Fruit fly (Drosophila melanogaster) whole organism, embryonic: ENCODE measurements around the gene gfzf.

Source experiments
- Adf1 ChIP-seq: fragments of 200-800 bp; sonication (Bioruptor generic); IDR thresholded peaks from 2 replicates; pipeline ENCODE4 v1.3.6; 2022; ENCODE audit warnings: missing biosample characterization, missing genetic modification characterization
- Bdp1 ChIP-seq: fragments of 200-800 bp; sonication (Bioruptor generic); optimal IDR thresholded peaks from 3 replicates; lab custom pipeline; 2016; ENCODE audit warnings: missing biosample characterization, missing genetic modification characterization
- CG10209 ChIP-seq: fragments of 200-800 bp; sonication (Bioruptor generic); optimal IDR thresholded peaks from 3 replicates; lab custom pipeline; 2017; ENCODE audit warnings: missing biosample characterization, mild to moderate bottlenecking, missing genetic modification characterization, missing genetic modification reagents
- CG11093 ChIP-seq: fragments of 200-800 bp; sonication (Bioruptor generic); IDR thresholded peaks from 3 replicates; pipeline ENCODE4 v1.3.6; 2022; ENCODE audit warnings: missing biosample characterization, missing genetic modification characterization
- CG11695 ChIP-seq: fragments of 200-800 bp; sonication (Bioruptor generic); IDR thresholded peaks from 3 replicates; pipeline ENCODE4 v1.3.6; 2022; ENCODE audit warnings: missing biosample characterization, missing genetic modification characterization
- CG12769 ChIP-seq: fragments of 200-800 bp; sonication (Bioruptor generic); optimal IDR thresholded peaks from 2 replicates; lab custom pipeline; 2019; ENCODE audit warnings: missing biosample characterization, mild to moderate bottlenecking, missing genetic modification characterization, moderate library complexity
- CG13296 ChIP-seq: fragments of 200-800 bp; sonication (Bioruptor generic); optimal IDR thresholded peaks from 3 replicates; lab custom pipeline; 2018; ENCODE audit warnings: missing biosample characterization, mild to moderate bottlenecking, missing genetic modification characterization
- CG15073 ChIP-seq: fragments of 200-800 bp; sonication (Bioruptor generic); optimal IDR thresholded peaks from 2 replicates; lab custom pipeline; 2016; ENCODE audit warnings: missing biosample characterization, missing genetic modification characterization
- CG1602 ChIP-seq: fragments of 200-800 bp; sonication (Bioruptor generic); optimal IDR thresholded peaks from 3 replicates; lab custom pipeline; 2016; ENCODE audit warnings: missing biosample characterization, missing genetic modification characterization
- CG16813 ChIP-seq: fragments of 200-800 bp; sonication (Bioruptor generic); IDR thresholded peaks from 3 replicates; pipeline ENCODE4 v1.3.6; 2022; ENCODE audit warnings: missing biosample characterization, missing genetic modification characterization; ENCODE audit not compliant: partially characterized antibody
- CG16863 ChIP-seq: fragments of 200-800 bp; sonication (Bioruptor generic); optimal IDR thresholded peaks from 3 replicates; lab custom pipeline; 2016; ENCODE audit warnings: missing biosample characterization, missing genetic modification characterization
- CG1792 ChIP-seq: fragments of 200-800 bp; sonication (Bioruptor generic); optimal IDR thresholded peaks from 2 replicates; lab custom pipeline; 2016; ENCODE audit warnings: missing biosample characterization, missing genetic modification characterization
- CG31441 ChIP-seq: fragments of 200-800 bp; sonication (Bioruptor generic); IDR thresholded peaks from 2 replicates; pipeline ENCODE4 v1.3.6; 2022; ENCODE audit warnings: missing biosample characterization, missing genetic modification characterization
- CG6765 ChIP-seq: fragments of 200-800 bp; sonication (Bioruptor generic); optimal IDR thresholded peaks from 3 replicates; lab custom pipeline; 2017; ENCODE audit warnings: missing biosample characterization, mild to moderate bottlenecking, missing genetic modification characterization
- CG7786 ChIP-seq: fragments of 200-800 bp; sonication (Bioruptor generic); optimal IDR thresholded peaks from 2 replicates; lab custom pipeline; 2016; ENCODE audit warnings: missing biosample characterization, missing genetic modification characterization
- CG9215 ChIP-seq: fragments of 200-800 bp; sonication (Bioruptor generic); IDR thresholded peaks from 2 replicates; pipeline ENCODE4 v1.3.6; 2022; ENCODE audit warnings: missing biosample characterization, missing genetic modification characterization
- CG9727 ChIP-seq: fragments of 200-800 bp; sonication (Bioruptor generic); optimal IDR thresholded peaks from 3 replicates; lab custom pipeline; 2017; ENCODE audit warnings: missing biosample characterization, mild to moderate bottlenecking, missing genetic modification characterization
- Dbx ChIP-seq: fragments of 200-800 bp; sonication (Bioruptor generic); IDR thresholded peaks from 3 replicates; pipeline ENCODE4 v1.3.6; 2022; ENCODE audit warnings: missing biosample characterization, missing genetic modification characterization
- Doc2 ChIP-seq: fragments of 200-800 bp; sonication (Bioruptor generic); IDR thresholded peaks from 2 replicates; pipeline ENCODE4 v1.3.6; 2022; ENCODE audit warnings: missing biosample characterization, missing genetic modification characterization
- Dp ChIP-seq: fragments of 200-800 bp; sonication (Bioruptor generic); optimal IDR thresholded peaks from 2 replicates; lab custom pipeline; 2018; ENCODE audit warnings: missing biosample characterization, mild to moderate bottlenecking, missing genetic modification characterization, moderate library complexity
- H2.0 ChIP-seq: fragments of 200-800 bp; sonication (Bioruptor generic); IDR thresholded peaks from 2 replicates; pipeline ENCODE4 v1.3.6; 2022; ENCODE audit warnings: missing biosample characterization, missing genetic modification characterization
- Hsf ChIP-seq: fragments of 200-800 bp; sonication (Bioruptor generic); optimal IDR thresholded peaks from 3 replicates; lab custom pipeline; 2016; ENCODE audit warnings: missing biosample characterization, missing genetic modification characterization
- Mrtf ChIP-seq: fragments of 200-800 bp; sonication (Bioruptor generic); IDR thresholded peaks from 3 replicates; pipeline ENCODE4 v1.3.6; 2022; ENCODE audit warnings: missing biosample characterization, missing genetic modification characterization
- PHDP ChIP-seq: fragments of 200-800 bp; sonication (Bioruptor generic); optimal IDR thresholded peaks from 3 replicates; lab custom pipeline; 2018; ENCODE audit warnings: missing biosample characterization, mild to moderate bottlenecking, missing genetic modification characterization, moderate library complexity
- Side ChIP-seq: fragments of 200-800 bp; sonication (Bioruptor generic); optimal IDR thresholded peaks from 2 replicates; lab custom pipeline; 2016; ENCODE audit warnings: missing biosample characterization, missing genetic modification characterization
- Usf ChIP-seq: fragments of 200-800 bp; sonication (Bioruptor generic); optimal IDR thresholded peaks from 2 replicates; lab custom pipeline; 2017; ENCODE audit warnings: missing genotype, missing biosample characterization, missing genetic modification characterization
- Vsx1 ChIP-seq: fragments of 200-800 bp; sonication (Bioruptor generic); optimal IDR thresholded peaks from 2 replicates; lab custom pipeline; 2017; ENCODE audit warnings: missing biosample characterization, mild to moderate bottlenecking, missing genetic modification characterization, missing genetic modification reagents
- ab ChIP-seq: fragments of 200-800 bp; sonication (Bioruptor generic); optimal IDR thresholded peaks from 2 replicates; lab custom pipeline; 2016; ENCODE audit warnings: missing biosample characterization, missing genetic modification characterization
- ac ChIP-seq: fragments of 200-800 bp; sonication (Bioruptor generic); optimal IDR thresholded peaks from 3 replicates; lab custom pipeline; 2017; ENCODE audit warnings: missing biosample characterization, mild to moderate bottlenecking, missing genetic modification characterization
- ap ChIP-seq: fragments of 200-800 bp; sonication (Bioruptor generic); IDR thresholded peaks from 2 replicates; pipeline ENCODE4 v1.3.6; 2022; ENCODE audit warnings: missing biosample characterization, missing genetic modification characterization
- ara ChIP-seq: fragments of 200-800 bp; sonication (Bioruptor generic); IDR thresholded peaks from 2 replicates; pipeline ENCODE4 v1.3.6; 2022; ENCODE audit warnings: missing biosample characterization, missing genetic modification characterization
- btn ChIP-seq: fragments of 200-800 bp; sonication (Bioruptor generic); optimal IDR thresholded peaks from 2 replicates; lab custom pipeline; 2016; ENCODE audit warnings: missing biosample characterization, missing genetic modification characterization
- chinmo ChIP-seq: fragments of 200-800 bp; sonication (Bioruptor generic); IDR thresholded peaks from 4 replicates; pipeline ENCODE4 v1.3.6; 2022; ENCODE audit warnings: missing biosample characterization, missing genetic modification characterization; ENCODE audit not compliant: partially characterized antibody
- dimm ChIP-seq: fragments of 200-800 bp; sonication (Bioruptor generic); IDR thresholded peaks from 2 replicates; pipeline ENCODE4 v1.3.6; 2022; ENCODE audit warnings: missing biosample characterization, missing genetic modification characterization
- dm ChIP-seq: fragments of 200-800 bp; sonication (Bioruptor generic); optimal IDR thresholded peaks from 3 replicates; lab custom pipeline; 2016; ENCODE audit warnings: missing biosample characterization, missing genetic modification characterization
- dmrt99B ChIP-seq: fragments of 200-800 bp; sonication (Bioruptor generic); optimal IDR thresholded peaks from 2 replicates; lab custom pipeline; 2018; ENCODE audit warnings: missing biosample characterization, mild to moderate bottlenecking, missing genetic modification characterization, moderate library complexity
- gcm ChIP-seq: fragments of 200-800 bp; sonication (Bioruptor generic); optimal IDR thresholded peaks from 2 replicates; lab custom pipeline; 2019; ENCODE audit warnings: missing biosample characterization, mild to moderate bottlenecking, missing genetic modification characterization, moderate library complexity
- hbn ChIP-seq: fragments of 200-800 bp; sonication (Bioruptor generic); IDR thresholded peaks from 2 replicates; pipeline ENCODE4 v1.3.6; 2022; ENCODE audit warnings: missing biosample characterization, missing genetic modification characterization; ENCODE audit not compliant: partially characterized antibody
- ken ChIP-seq: fragments of 200-800 bp; sonication (Bioruptor generic); IDR thresholded peaks from 3 replicates; pipeline ENCODE4 v1.3.6; 2022; ENCODE audit warnings: missing biosample characterization, missing genetic modification characterization
- mld ChIP-seq: fragments of 200-800 bp; sonication (Bioruptor generic); IDR thresholded peaks from 3 replicates; pipeline ENCODE4 v1.3.6; 2022; ENCODE audit warnings: missing biosample characterization, missing genetic modification characterization; ENCODE audit not compliant: partially characterized antibody
- nerfin-1 ChIP-seq: fragments of 200-800 bp; sonication (Bioruptor generic); optimal IDR thresholded peaks from 3 replicates; lab custom pipeline; 2019; ENCODE audit warnings: missing biosample characterization, mild to moderate bottlenecking, missing genetic modification characterization, moderate library complexity
- peb ChIP-seq: fragments of 200-800 bp; sonication (Bioruptor generic); IDR thresholded peaks from 2 replicates; pipeline ENCODE4 v1.3.6; 2022; ENCODE audit warnings: missing biosample characterization, missing genetic modification characterization
- pros ChIP-seq: fragments of 200-800 bp; sonication (Bioruptor generic); optimal IDR thresholded peaks from 3 replicates; lab custom pipeline; 2019; ENCODE audit warnings: missing biosample characterization, mild to moderate bottlenecking, missing genetic modification characterization, moderate library complexity
- sens ChIP-seq: fragments of 200-800 bp; sonication (Bioruptor generic); peaks from one replicate; lab custom pipeline; 2016; ENCODE audit warnings: missing biosample characterization, missing genetic modification characterization
- slp2 ChIP-seq: fragments of 200-800 bp; sonication (Bioruptor generic); optimal IDR thresholded peaks from 2 replicates; lab custom pipeline; 2016; ENCODE audit warnings: missing biosample characterization, missing genetic modification characterization
- ssp ChIP-seq: fragments of 200-800 bp; sonication (Bioruptor generic); IDR thresholded peaks from 2 replicates; pipeline ENCODE4 v1.3.6; 2022; ENCODE audit warnings: missing biosample characterization, missing genetic modification characterization
- stwl ChIP-seq: fragments of 200-800 bp; sonication (Bioruptor generic); optimal IDR thresholded peaks from 3 replicates; lab custom pipeline; 2018; ENCODE audit warnings: missing biosample characterization, mild to moderate bottlenecking, missing genetic modification characterization, moderate library complexity
- sug ChIP-seq: fragments of 200-800 bp; optimal IDR thresholded peaks from 2 replicates; lab custom pipeline; 2019; ENCODE audit warnings: missing biosample characterization, mild to moderate bottlenecking, missing genetic modification characterization, moderate library complexity
- ttk ChIP-seq: fragments of 200-800 bp; sonication (Bioruptor generic); IDR thresholded peaks from 2 replicates; pipeline ENCODE4 v2.1.2; 2022; ENCODE audit warnings: missing biosample characterization, missing genetic modification characterization
- vvl ChIP-seq: fragments of 200-800 bp; sonication (Bioruptor generic); IDR thresholded peaks from 2 replicates; pipeline ENCODE4 v1.3.6; 2022; ENCODE audit warnings: missing biosample characterization, missing genetic modification characterization

Gene gfzf

dm6 chr3R:7144245-7144904, 6.4 kb downstream of the gfzf start, which contains the start of the genes CG14610 and CG2656 (continued):
- 0 out of 2 replicates have a peak, but pooled peaks have one; percentile 16 for TF ChIP-seq Adf1 (GFP tag; lab: Robert Waterston, UW)
- TF ChIP-seq Hsf (GFP tag; lab: Kevin White, UChicago): peak; percentile 88
- TF ChIP-seq CG7786 (GFP tag; lab: Kevin White, UChicago): peak; percentile 84
- TF ChIP-seq hbn: peak; percentile 50
- no peak for TF ChIP-seq ssp (GFP tag; lab: Robert Waterston, UW)
- TF ChIP-seq ap: no peak
- TF ChIP-seq mld (GFP tag; lab: Robert Waterston, UW): 0 out of 3 replicates have a peak, but pooled peaks have one; percentile 52
- TF ChIP-seq CG9215 (GFP tag; lab: Robert Waterston, UW): no peak
- TF ChIP-seq peb (GFP tag; lab: Robert Waterston, UW): no peak
- peak; percentile 60 for TF ChIP-seq CG10209 (GFP tag; lab: Kevin White, UChicago)
- peak; percentile 84 for TF ChIP-seq ken (GFP tag; lab: Robert Waterston, UW)
- peak; percentile 84 for TF ChIP-seq Bdp1 (GFP tag; lab: Kevin White, UChicago)
- peak; percentile 96 for TF ChIP-seq nerfin-1 (tag; lab: Kevin White, UChicago)
- peak; percentile 80 for TF ChIP-seq CG1602
- TF ChIP-seq CG15073 (GFP tag; lab: Kevin White, UChicago): peak; percentile 30
- no peak for TF ChIP-seq CG12769 (tag; lab: Kevin White, UChicago)
- TF ChIP-seq CG16863 (GFP tag; lab: Kevin White, UChicago): peak; percentile 81
- TF ChIP-seq btn (GFP tag; lab: Kevin White, UChicago): peak; percentile 51
- TF ChIP-seq CG11093 (GFP tag; lab: Robert Waterston, UW): no peak
- TF ChIP-seq dmrt99B (tag; lab: Kevin White, UChicago): no peak
- 0 out of 2 replicates have a peak, but pooled peaks have one; percentile 22 for TF ChIP-seq CG31441
- peak; percentile 36 for TF ChIP-seq CG13296 (GFP tag; lab: Kevin White, UChicago)
- TF ChIP-seq sug (tag; lab: Kevin White, UChicago): peak; percentile 48
- TF ChIP-seq Doc2 (GFP tag; lab: Robert Waterston, UW): no peak
- TF ChIP-seq Usf (GFP tag; lab: Kevin White, UChicago): peak; percentile 3
- TF ChIP-seq PHDP: peak; percentile 55
- TF ChIP-seq slp2 (GFP tag; lab: Kevin White, UChicago): peak; percentile 66
- TF ChIP-seq Mrtf (GFP tag; lab: Robert Waterston, UW): 0 out of 3 replicates have a peak, but pooled peaks have one; percentile 22
- peak; percentile 50; the same call in 2 of the 3 replicates for TF ChIP-seq CG16813 (GFP tag; lab: Robert Waterston, UW)
- peak; percentile 90 for TF ChIP-seq stwl (tag; lab: Kevin White, UChicago)
- TF ChIP-seq H2.0 (GFP tag; lab: Robert Waterston, UW): peak; percentile 61; the same call in 1 of the 2 replicates
- TF ChIP-seq CG1792 (GFP tag; lab: Kevin White, UChicago): peak; percentile 84
- TF ChIP-seq Side (GFP tag; lab: Kevin White, UChicago): peak; percentile 68
- TF ChIP-seq ara: 0 out of 2 replicates have a peak, but pooled peaks have one; percentile 6
- TF ChIP-seq sens (GFP tag; lab: Kevin White, UChicago): peak; percentile 96
- no peak for TF ChIP-seq ac (GFP tag; lab: Kevin White, UChicago)
- no peak for TF ChIP-seq dimm (GFP tag; lab: Robert Waterston, UW)
- no peak for TF ChIP-seq ab (GFP tag; lab: Kevin White, UChicago)
- no peak for TF ChIP-seq chinmo (GFP tag; lab: Robert Waterston, UW)
- TF ChIP-seq CG6765 (GFP tag; lab: Kevin White, UChicago): peak; percentile 6
- TF ChIP-seq Dbx (GFP tag; lab: Robert Waterston, UW): peak; percentile 67
- peak; percentile 20 for TF ChIP-seq gcm (GFP tag; lab: Kevin White, UChicago)
- TF ChIP-seq Vsx1 (GFP tag; lab: Kevin White, UChicago): no peak
- peak; percentile 45 for TF ChIP-seq CG9727 (GFP tag; lab: Kevin White, UChicago)
- peak; percentile 94 for TF ChIP-seq dm (GFP tag; lab: Kevin White, UChicago)
- TF ChIP-seq pros (GFP tag; lab: Kevin White, UChicago): no peak
- TF ChIP-seq vvl (GFP tag; lab: Robert Waterston, UW): peak; percentile 93
- TF ChIP-seq ttk: peak; percentile 57; the same call in 1 of the 2 replicates
- TF ChIP-seq CG11695 (GFP tag; lab: Robert Waterston, UW): 0 out of 3 replicates have a peak, but pooled peaks have one; percentile 22
- TF ChIP-seq Dp (GFP tag; lab: Kevin White, UChicago): peak; percentile 99
